Fruit fly (Drosophila melanogaster) whole organism, pupa: ENCODE data around the gene CG13917.

Experiments
- CG10348 ChIP-seq: fragments of 200-800 bp; sonication (Bioruptor generic); IDR thresholded peaks from 2 replicates; pipeline ENCODE4 v1.3.6; 2022; ENCODE audit warnings: missing biosample characterization, missing genetic modification characterization
- CG12605 ChIP-seq: fragments of 200-800 bp; sonication (Bioruptor generic); IDR thresholded peaks from 2 replicates; pipeline ENCODE4 v1.3.6; 2022; ENCODE audit warnings: missing biosample characterization, missing genetic modification characterization
- CG13204 ChIP-seq: fragments of 200-800 bp; sonication (Bioruptor generic); optimal IDR thresholded peaks from 2 replicates; lab custom pipeline; 2018; ENCODE audit warnings: missing biosample characterization, mild to moderate bottlenecking, missing genetic modification characterization, moderate library complexity
- CG14655 ChIP-seq: fragments of 200-800 bp; sonication (Bioruptor generic); optimal IDR thresholded peaks from 3 replicates; lab custom pipeline; 2017; ENCODE audit warnings: mild to moderate bottlenecking, missing biosample characterization, missing genetic modification reagents, missing genetic modification characterization
- CG15710 ChIP-seq: fragments of 200-800 bp; sonication (Bioruptor generic); optimal IDR thresholded peaks from 2 replicates; lab custom pipeline; 2018; ENCODE audit warnings: missing biosample characterization, mild to moderate bottlenecking, missing genetic modification characterization, moderate library complexity
- CG17806 ChIP-seq: fragments of 200-800 bp; sonication (Bioruptor generic); optimal IDR thresholded peaks from 2 replicates; lab custom pipeline; 2018; ENCODE audit warnings: missing biosample characterization, mild to moderate bottlenecking, missing genetic modification characterization, moderate library complexity
- CG32121 ChIP-seq: fragments of 200-800 bp; sonication (Bioruptor generic); IDR thresholded peaks from 2 replicates; pipeline ENCODE4 v1.3.6; 2022; ENCODE audit warnings: missing biosample characterization, missing genetic modification characterization
- CG34367 ChIP-seq: fragments of 200-800 bp; sonication (Bioruptor generic); optimal IDR thresholded peaks from 2 replicates; lab custom pipeline; 2018; ENCODE audit warnings: missing biosample characterization, mild to moderate bottlenecking, missing genetic modification characterization
- CG4496 ChIP-seq: fragments of 200-800 bp; sonication (Bioruptor generic); IDR thresholded peaks from 3 replicates; pipeline ENCODE4 v1.3.6; 2022; ENCODE audit warnings: missing biosample characterization, missing genetic modification characterization
- CG8159 ChIP-seq: fragments of 200-800 bp; sonication (Bioruptor generic); optimal IDR thresholded peaks from 3 replicates; lab custom pipeline; 2018; ENCODE audit warnings: missing biosample characterization, mild to moderate bottlenecking, missing genetic modification characterization, moderate library complexity
- CG8301 ChIP-seq: fragments of 200-800 bp; sonication (Bioruptor generic); optimal IDR thresholded peaks from 2 replicates; lab custom pipeline; 2018; ENCODE audit warnings: missing biosample characterization, mild to moderate bottlenecking, missing genetic modification characterization
- CG9948 ChIP-seq: fragments of 200-800 bp; sonication (Bioruptor generic); optimal IDR thresholded peaks from 2 replicates; lab custom pipeline; 2018; ENCODE audit warnings: missing biosample characterization, mild to moderate bottlenecking, missing genetic modification characterization, moderate library complexity
- D1 ChIP-seq: fragments of 200-800 bp; sonication (Bioruptor generic); optimal IDR thresholded peaks from 2 replicates; lab custom pipeline; 2018; ENCODE audit warnings: missing biosample characterization, mild to moderate bottlenecking, missing genetic modification characterization, moderate library complexity
- EcR ChIP-seq: fragments of 200-800 bp; sonication (Bioruptor generic); optimal IDR thresholded peaks from 3 replicates; lab custom pipeline; 2019; ENCODE audit warnings: missing biosample characterization, missing genetic modification characterization, mild to moderate bottlenecking, moderate library complexity, missing genetic modification reagents
- Ets98B ChIP-seq: fragments of 200-800 bp; sonication (Bioruptor generic); IDR thresholded peaks from 2 replicates; pipeline ENCODE4 v1.3.6; 2022; ENCODE audit warnings: missing biosample characterization, missing genetic modification characterization
- Pif1A ChIP-seq: fragments of 200-800 bp; sonication (Bioruptor generic); optimal IDR thresholded peaks from 3 replicates; lab custom pipeline; 2016; ENCODE audit warnings: missing biosample characterization, missing genetic modification characterization
- Pif1B ChIP-seq: fragments of 200-800 bp; sonication (Bioruptor generic); optimal IDR thresholded peaks from 3 replicates; lab custom pipeline; 2016; ENCODE audit warnings: missing biosample characterization, missing genetic modification characterization
- Snoo ChIP-seq: fragments of 200-800 bp; sonication (Bioruptor generic); optimal IDR thresholded peaks from 3 replicates; lab custom pipeline; 2017; ENCODE audit warnings: missing biosample characterization, mild to moderate bottlenecking, missing genetic modification characterization, inconsistent platforms
- fd96Ca ChIP-seq: fragments of 200-800 bp; sonication (Bioruptor generic); IDR thresholded peaks from 3 replicates; pipeline ENCODE4 v1.3.6; 2022; ENCODE audit warnings: missing biosample characterization, missing genetic modification characterization
- gl ChIP-seq: fragments of 200-800 bp; sonication (Bioruptor generic); optimal IDR thresholded peaks from 2 replicates; lab custom pipeline; 2018; ENCODE audit warnings: missing biosample characterization, mild to moderate bottlenecking, missing genetic modification characterization
- rn ChIP-seq: fragments of 200-800 bp; sonication (Bioruptor generic); IDR thresholded peaks from 2 replicates; pipeline ENCODE4 v1.3.6; 2022; ENCODE audit warnings: missing biosample characterization, missing genetic modification characterization

The CG13917 gene

DNA sequence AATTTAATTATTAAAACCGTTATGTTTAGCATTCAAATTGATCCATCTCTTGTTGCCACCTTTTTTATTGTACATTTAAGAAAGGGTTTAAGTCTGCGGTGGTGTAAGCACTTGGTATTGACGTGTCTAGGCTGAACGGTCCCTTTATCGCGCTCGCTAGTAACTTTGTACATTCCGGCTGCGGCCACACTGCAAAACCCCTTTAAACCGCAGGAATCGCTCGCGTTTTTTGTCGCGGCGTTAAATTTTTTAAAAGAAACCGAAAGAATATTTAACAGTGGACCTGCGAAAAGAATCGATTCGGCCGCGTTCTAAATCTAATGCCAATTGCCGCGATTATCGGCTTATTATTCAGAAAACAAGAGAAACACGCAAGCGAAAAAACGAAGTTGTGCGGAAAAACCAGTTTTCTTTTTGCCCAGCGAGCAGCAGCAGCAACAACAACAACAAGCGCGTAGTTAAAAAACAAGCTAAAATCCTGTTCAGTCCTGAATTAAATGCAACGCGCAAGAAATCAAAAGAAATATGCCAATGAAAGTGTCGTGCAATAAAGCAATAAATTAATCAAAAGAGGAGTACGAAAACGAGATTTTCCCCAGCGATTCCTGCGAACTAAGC lies at the start of gene CG13917:
TSS of gene CG13917 (plus strand) at position 211 of the 618 bp plus-strand sequence.
- peak; percentile 51; the same call in 1 of the 2 replicates for TF ChIP-seq CG12605 (GFP tag; lab: Robert Waterston, UW)
- TF ChIP-seq CG13204, result no peak

DNA sequence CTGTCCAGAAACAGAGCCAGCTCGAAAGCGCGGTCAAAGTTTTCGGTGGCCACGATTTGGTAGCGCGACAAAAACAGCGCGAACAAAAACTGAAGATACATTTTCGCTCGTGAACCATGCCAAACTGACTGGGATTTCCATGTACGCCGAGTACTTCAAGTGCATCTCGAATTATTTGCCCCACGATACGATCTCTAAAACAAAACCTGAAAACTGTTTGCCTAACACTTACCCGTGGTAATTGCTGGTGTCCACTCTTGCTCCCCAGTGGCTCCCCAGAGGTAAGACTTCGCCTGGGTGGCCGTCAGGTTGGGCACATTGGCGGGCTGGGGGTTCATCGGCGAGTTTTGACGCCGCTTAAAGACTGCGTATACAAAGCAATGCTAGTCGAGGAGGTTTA lies 45.3 kb upstream of the CG13917 start, which contains the start of gene Ir62a:
TSS of gene Ir62a (minus strand) at position 101 of the 400 bp plus-strand sequence.
- no peak for TF ChIP-seq Ets98B (GFP tag; lab: Robert Waterston, UW)
- TF ChIP-seq Pif1B (GFP tag; lab: Kevin White, UChicago), result no peak
- TF ChIP-seq Snoo (tag; lab: Kevin White, UChicago), result no peak
- no peak for TF ChIP-seq CG17806 (tag; lab: Kevin White, UChicago)
- TF ChIP-seq CG12605 (GFP tag; lab: Robert Waterston, UW), result no peak

DNA sequence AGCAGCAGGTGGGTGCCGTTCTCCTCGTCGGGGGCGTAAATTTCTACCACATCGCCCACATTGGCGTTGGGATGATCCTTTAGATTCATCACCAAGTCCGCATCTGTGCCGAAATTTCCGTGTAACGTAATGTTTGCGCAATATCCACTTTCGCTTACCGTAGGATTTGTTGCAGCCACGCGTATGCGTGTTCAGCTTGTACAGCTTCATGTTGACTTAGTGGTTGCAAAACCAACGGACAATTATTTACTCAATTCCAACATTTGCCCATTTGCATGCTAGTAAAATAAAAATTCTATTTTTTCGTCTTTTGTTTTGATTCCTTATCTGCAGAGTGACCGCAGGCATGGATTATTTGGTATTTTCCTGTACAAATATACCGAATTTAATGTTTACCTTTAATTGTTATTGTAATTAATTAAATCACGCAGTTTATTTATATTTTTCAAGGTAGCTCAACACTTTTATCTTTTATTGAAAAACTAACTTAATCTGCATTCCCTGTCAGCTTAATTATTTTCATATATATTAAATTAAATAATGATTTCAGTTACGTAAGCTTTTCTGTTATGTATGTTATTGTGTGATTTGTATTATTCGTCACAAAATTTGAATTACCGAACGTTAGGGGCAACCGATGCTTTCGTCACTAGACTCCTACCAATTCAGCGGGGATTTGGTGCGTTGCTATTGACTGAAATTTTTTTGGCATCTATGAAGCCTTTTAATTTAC lies 42.6 kb upstream of the CG13917 start, which contains the start of gene Iml1:
TSS of gene Iml1 (minus strand) at position 336 of the 733 bp plus-strand sequence.
- TF ChIP-seq CG14655 (GFP tag; lab: Kevin White, UChicago) (no peak), CG34367 (tag; lab: Kevin White, UChicago) (no peak), CG15710 (tag; lab: Kevin White, UChicago) (no peak), Ets98B (GFP tag; lab: Robert Waterston, UW) (peak; percentile 38; the same call in 1 of the 2 replicates), fd96Ca (GFP tag; lab: Robert Waterston, UW) (no peak), CG8159 (no peak), rn (no peak), Pif1A (GFP tag; lab: Kevin White, UChicago) (no peak), Snoo (tag; lab: Kevin White, UChicago) (no peak), CG32121 (GFP tag; lab: Robert Waterston, UW) (peak; percentile 50; the same call in 1 of the 2 replicates), CG10348 (GFP tag; lab: Robert Waterston, UW) (no peak), gl (tag; lab: Kevin White, UChicago) (no peak), CG12605 (GFP tag; lab: Robert Waterston, UW) (no peak), CG4496 (GFP tag; lab: Robert Waterston, UW) (peak; percentile 44; the same call in 1 of the 3 replicates)

DNA sequence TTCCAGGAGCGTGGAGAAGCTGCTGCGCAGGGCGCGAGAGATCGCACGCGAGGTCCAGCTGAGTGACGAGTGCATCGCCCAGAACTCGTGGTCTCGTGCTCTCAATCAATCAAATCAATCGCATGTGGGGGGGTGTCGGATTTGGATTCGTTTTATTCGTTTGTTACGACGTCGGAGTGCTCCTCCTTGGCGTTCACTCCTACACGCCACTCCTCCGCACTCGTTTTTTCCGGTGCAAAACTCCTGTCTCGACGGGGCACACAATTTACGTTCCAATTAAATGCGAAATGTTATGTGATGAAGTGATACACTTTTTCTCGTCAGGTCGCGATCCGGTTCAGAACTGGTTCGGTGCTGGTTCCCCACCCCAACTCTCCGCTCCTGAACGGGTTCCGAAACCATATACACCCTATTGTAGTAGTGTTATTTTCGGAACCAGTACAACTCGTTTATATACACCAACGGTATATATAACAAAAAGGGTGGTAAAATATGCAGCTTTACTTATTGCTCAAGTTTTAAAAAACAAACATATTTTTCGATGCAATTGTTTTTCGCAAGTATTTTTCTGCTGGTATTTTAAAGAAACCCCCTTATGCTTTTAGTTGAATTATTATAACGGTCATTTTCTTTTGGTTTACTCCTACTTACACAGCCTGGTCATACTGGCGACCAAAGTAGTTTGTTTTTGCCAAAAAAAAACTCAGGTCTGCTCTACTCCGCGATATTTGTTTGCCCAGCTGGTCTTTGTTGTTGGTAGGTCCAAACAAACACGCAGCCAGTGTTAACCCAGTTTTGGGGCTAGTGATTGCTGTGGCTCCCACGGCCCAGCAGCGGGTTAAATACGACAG lies 39.8 kb upstream of the CG13917 start, which contains the start of the genes CG12091 and pns:
TSS of gene CG12091 (minus strand) at position 349 of the 851 bp plus-strand sequence.
TSS of gene pns (plus strand) at position 651 of the 851 bp plus-strand sequence.
- TF ChIP-seq CG34367 (tag; lab: Kevin White, UChicago) (peak; percentile 25), fd96Ca (GFP tag; lab: Robert Waterston, UW) (0 out of 3 replicates have a peak, but pooled peaks have one; percentile 13), Pif1B (GFP tag; lab: Kevin White, UChicago) (no peak), CG32121 (GFP tag; lab: Robert Waterston, UW) (peak; percentile 43; the same call in 1 of the 2 replicates), gl (tag; lab: Kevin White, UChicago) (no peak), rn (no peak), CG12605 (GFP tag; lab: Robert Waterston, UW) (0 out of 2 replicates have a peak, but pooled peaks have one; percentile 18), CG13204 (no peak), CG9948 (tag; lab: Kevin White, UChicago) (peak; percentile 16), CG14655 (GFP tag; lab: Kevin White, UChicago) (no peak), Ets98B (GFP tag; lab: Robert Waterston, UW) (peak; percentile 63), CG8301 (tag; lab: Kevin White, UChicago) (peak; percentile 26), CG4496 (GFP tag; lab: Robert Waterston, UW) (peak; percentile 76), CG10348 (GFP tag; lab: Robert Waterston, UW) (no peak), CG8159 (peak; percentile 53), Pif1A (GFP tag; lab: Kevin White, UChicago) (no peak), CG17806 (tag; lab: Kevin White, UChicago) (peak; percentile 36), EcR (GFP tag; lab: Kevin White, UChicago) (peak; percentile 57), Snoo (tag; lab: Kevin White, UChicago) (peak; percentile 65), CG15710 (tag; lab: Kevin White, UChicago) (peak; percentile 24), D1 (no peak)

DNA sequence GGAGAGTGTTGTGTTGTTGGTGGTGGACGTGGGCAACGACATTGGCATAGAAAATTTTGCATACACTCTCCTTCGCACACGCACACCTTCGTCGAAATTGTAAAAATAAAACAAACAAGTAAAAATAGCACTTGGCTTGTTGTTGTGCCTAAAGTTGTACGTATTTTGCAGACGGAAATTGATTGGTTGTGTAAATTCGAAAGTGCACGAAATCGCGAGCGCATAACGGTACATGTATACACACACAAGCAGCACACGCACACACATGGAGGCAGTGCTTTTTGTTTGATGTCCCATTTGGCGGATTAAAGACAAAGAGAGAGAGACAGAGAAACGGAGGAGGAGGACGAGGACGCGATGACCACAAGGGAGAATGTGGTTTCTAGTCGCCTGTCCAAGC lies 39.1 kb upstream of the CG13917 start:
- TF ChIP-seq EcR (GFP tag; lab: Kevin White, UChicago), result no peak
- no peak for TF ChIP-seq CG10348 (GFP tag; lab: Robert Waterston, UW)
- TF ChIP-seq fd96Ca (GFP tag; lab: Robert Waterston, UW), result no peak
- TF ChIP-seq CG14655 (GFP tag; lab: Kevin White, UChicago), result no peak
- no peak for TF ChIP-seq CG4496 (GFP tag; lab: Robert Waterston, UW)
